Fruit fly (Drosophila melanogaster): ENCODE results near the gene wcy.

wcy gene

DNA sequence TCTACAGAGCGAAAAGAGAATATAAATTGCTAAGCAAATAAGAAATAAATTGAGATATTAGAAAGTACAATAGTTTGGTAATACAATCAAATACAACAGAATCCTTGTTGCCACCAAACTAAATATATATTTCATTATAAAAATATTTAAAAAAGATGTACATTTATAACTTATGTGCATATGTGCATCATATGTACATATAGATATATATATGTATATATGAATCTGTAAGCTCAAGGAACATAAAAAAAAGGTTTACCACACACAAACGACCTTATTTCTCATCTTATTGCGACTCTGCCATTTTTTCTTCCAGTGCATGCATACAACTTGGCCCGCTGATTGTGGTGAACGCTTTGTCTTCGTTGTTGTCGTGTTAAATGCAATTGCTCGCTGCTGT lies 35.6 kb upstream of the wcy start:
- peak; percentile 44 for TF ChIP-seq HLH106 (tag; optimal IDR thresholded peaks at IDR 0.05)
- TF ChIP-seq CrebA (GFP tag; optimal IDR thresholded peaks at IDR 0.05; ENCODE audit: borderline replicate concordance), result no peak
- TF ChIP-seq Dif (GFP tag; optimal IDR thresholded peaks at IDR 0.05; ENCODE audit: partially characterized antibody), result no peak
- TF ChIP-seq psq (GFP tag; optimal IDR thresholded peaks at IDR 0.05), result peak; percentile 61
- TF ChIP-seq foxo (GFP tag; optimal IDR thresholded peaks at IDR 0.05), result peak in 1 of 2 experiments; percentile 38
- no peak for TF ChIP-seq Vsx2 (GFP tag; optimal IDR thresholded peaks at IDR 0.05; ENCODE audit: partially characterized antibody)
- peak; percentile 50 for TF ChIP-seq rgr (GFP tag; optimal IDR thresholded peaks at IDR 0.05)
- no peak for TF ChIP-seq ey (GFP tag; optimal IDR thresholded peaks at IDR 0.05)
- peak; percentile 62 for TF ChIP-seq Sp1 (GFP tag; optimal IDR thresholded peaks at IDR 0.05)
- TF ChIP-seq Hr83 (GFP tag; optimal IDR thresholded peaks at IDR 0.05; ENCODE audit: poor library complexity, severe bottlenecking), result no peak
- TF ChIP-seq Hr78 (GFP tag; optimal IDR thresholded peaks at IDR 0.05), result no peak
- no peak for TF ChIP-seq dsf (GFP tag; optimal IDR thresholded peaks at IDR 0.05; ENCODE audit: borderline replicate concordance)
- no peak for TF ChIP-seq Dfd (GFP tag; optimal IDR thresholded peaks at IDR 0.05)
- TF ChIP-seq Jra (GFP tag; optimal IDR thresholded peaks at IDR 0.05), result no peak
- TF ChIP-seq GATAd (GFP tag; optimal IDR thresholded peaks at IDR 0.05), result no peak
- TF ChIP-seq jim (GFP tag; optimal IDR thresholded peaks at IDR 0.05), result no peak
- no peak for TF ChIP-seq CG32264 (GFP tag; optimal IDR thresholded peaks at IDR 0.05)
- TF ChIP-seq Abd-B (GFP tag; optimal IDR thresholded peaks at IDR 0.05), result no peak
- no peak for TF ChIP-seq sage (GFP tag; optimal IDR thresholded peaks at IDR 0.05)
- no peak for TF ChIP-seq h (GFP tag; optimal IDR thresholded peaks at IDR 0.05)
- no peak for TF ChIP-seq pan (optimal IDR thresholded peaks at IDR 0.05)
- no peak for TF ChIP-seq Myc (optimal IDR thresholded peaks at IDR 0.05)
- TF ChIP-seq N (GFP tag; optimal IDR thresholded peaks at IDR 0.05), result no peak
- TF ChIP-seq lola (GFP tag; optimal IDR thresholded peaks at IDR 0.05), result no peak
- no peak for TF ChIP-seq woc (GFP tag; optimal IDR thresholded peaks at IDR 0.05)
- TF ChIP-seq usp (GFP tag; optimal IDR thresholded peaks at IDR 0.05), result no peak
- TF ChIP-seq OdsH (GFP tag; optimal IDR thresholded peaks at IDR 0.05), result peak; percentile 48
- no peak for TF ChIP-seq dl (GFP tag; optimal IDR thresholded peaks at IDR 0.05; ENCODE audit: insufficient read depth in 1 of 2, partially characterized antibody in 2 of 2)
- no peak for TF ChIP-seq sv (GFP tag; optimal IDR thresholded peaks at IDR 0.05)
- no peak for TF ChIP-seq CG9705 (GFP tag; optimal IDR thresholded peaks at IDR 0.05)
- TF ChIP-seq tai (GFP tag; optimal IDR thresholded peaks at IDR 0.05), result no peak

- no peak for TF ChIP-seq foxo (GFP tag; optimal IDR thresholded peaks at IDR 0.05)
- TF ChIP-seq jim (GFP tag; optimal IDR thresholded peaks at IDR 0.05), result no peak
- no peak for TF ChIP-seq GATAd (GFP tag; optimal IDR thresholded peaks at IDR 0.05)
- no peak for TF ChIP-seq Rel (GFP tag; optimal IDR thresholded peaks at IDR 0.05)
- no peak for TF ChIP-seq Rel (tag; optimal IDR thresholded peaks at IDR 0.05)
- no peak for TF ChIP-seq Mio (GFP tag; optimal IDR thresholded peaks at IDR 0.05)
- TF ChIP-seq CG32264 (GFP tag; optimal IDR thresholded peaks at IDR 0.05), result no peak
- TF ChIP-seq Jra (GFP tag; optimal IDR thresholded peaks at IDR 0.05), result no peak
- no peak for TF ChIP-seq usp (GFP tag; optimal IDR thresholded peaks at IDR 0.05)
- TF ChIP-seq Sp1 (GFP tag; optimal IDR thresholded peaks at IDR 0.05), result no peak
- no peak for TF ChIP-seq ey (GFP tag; optimal IDR thresholded peaks at IDR 0.05)
Measured at dm6 chrX:17111958-17112953, 34.6 kb upstream of the wcy start.

dm6 chrX:17111274-17111673 lies 33.6 kb upstream of the wcy start:
- TF ChIP-seq fru (GFP tag; optimal IDR thresholded peaks at IDR 0.05) (no peak), Rel (GFP tag; optimal IDR thresholded peaks at IDR 0.05) (no peak), Rel (tag; optimal IDR thresholded peaks at IDR 0.05) (no peak), foxo (GFP tag; optimal IDR thresholded peaks at IDR 0.05) (no peak), sage (GFP tag; optimal IDR thresholded peaks at IDR 0.05) (no peak), ey (GFP tag; optimal IDR thresholded peaks at IDR 0.05) (no peak), N (GFP tag; optimal IDR thresholded peaks at IDR 0.05) (no peak), woc (GFP tag; optimal IDR thresholded peaks at IDR 0.05) (no peak), usp (GFP tag; optimal IDR thresholded peaks at IDR 0.05) (no peak), jim (GFP tag; optimal IDR thresholded peaks at IDR 0.05) (no peak), dsf (GFP tag; optimal IDR thresholded peaks at IDR 0.05; ENCODE audit: borderline replicate concordance) (no peak), HLH106 (tag; optimal IDR thresholded peaks at IDR 0.05) (no peak), Hr83 (GFP tag; optimal IDR thresholded peaks at IDR 0.05; ENCODE audit: poor library complexity, severe bottlenecking) (no peak), sv (GFP tag; optimal IDR thresholded peaks at IDR 0.05) (no peak), GATAd (GFP tag; optimal IDR thresholded peaks at IDR 0.05) (no peak), tai (GFP tag; optimal IDR thresholded peaks at IDR 0.05) (no peak), h (GFP tag; optimal IDR thresholded peaks at IDR 0.05) (no peak), CG32264 (GFP tag; optimal IDR thresholded peaks at IDR 0.05) (no peak), brk (GFP tag; optimal IDR thresholded peaks at IDR 0.05) (no peak)
